Worm (Caenorhabditis elegans) whole organism, young adult: ENCODE data around the gene spe-43.

Experiments used
- F49E8.2 ChIP-seq: sonication (generic microtip); optimal IDR thresholded peaks from 3 replicates; lab custom pipeline; 2017; ENCODE audit warnings: missing genetic modification characterization, mild to moderate bottlenecking, missing compliant biosample characterization, antibody characterized with exemption, moderate library complexity; ENCODE audit not compliant: insufficient read depth
- ZK185.1 ChIP-seq: sonication (generic microtip); optimal IDR thresholded peaks from 2 replicates; lab custom pipeline; 2016; ENCODE audit warnings: mild to moderate bottlenecking, missing genetic modification characterization, missing compliant biosample characterization; ENCODE audit not compliant: poor library complexity, severe bottlenecking
- ama-1 ChIP-seq, 3 experiments: fragments of 150-350 bp in 1 of 3; sonication (generic microtip) in 2 of 3; optimal IDR thresholded peaks; 2 replicates each; lab custom pipeline; 2014 to 2018; ENCODE audit warnings: missing biosample characterization in 2 of 3, missing genetic modification characterization in 2 of 3, missing genetic modification reagents in 2 of 3
- attf-5 ChIP-seq: fragments of 200-800 bp; sonication (Bioruptor generic); optimal IDR thresholded peaks from 2 replicates; lab custom pipeline; 2018; ENCODE audit warnings: mild to moderate bottlenecking, missing genetic modification characterization, missing compliant biosample characterization
- dpl-1 ChIP-seq: fragments of 150-350 bp; optimal IDR thresholded peaks from 2 replicates; lab custom pipeline; 2014; ENCODE audit warnings: missing biosample characterization, missing genetic modification reagents, missing genetic modification characterization
- egl-44 ChIP-seq: fragments of 200-800 bp; sonication (Bioruptor generic); IDR thresholded peaks from 2 replicates; pipeline ENCODE4 v1.3.6; 2022; ENCODE audit warnings: missing genetic modification reagents, missing genetic modification characterization, missing compliant biosample characterization
- nhr-27 ChIP-seq: fragments of 200-800 bp; sonication (Bioruptor generic); optimal IDR thresholded peaks from 2 replicates; lab custom pipeline; 2018; ENCODE audit warnings: mild to moderate bottlenecking, missing genetic modification characterization, moderate library complexity, missing compliant biosample characterization
- nhr-80 ChIP-seq: sonication (generic microtip); optimal IDR thresholded peaks from 2 replicates; lab custom pipeline; 2016; ENCODE audit warnings: missing genetic modification characterization, missing compliant biosample characterization
- pha-4 ChIP-seq: fragments of 150-350 bp; sonication (generic microtip); optimal IDR thresholded peaks from 2 replicates; lab custom pipeline; 2014; ENCODE audit warnings: missing biosample characterization, missing genetic modification reagents, missing genetic modification characterization
- snpc-4 ChIP-seq, 5 experiments: fragments of 150-350 bp in 1 of 5; sonication (generic microtip) in 4 of 5; optimal IDR thresholded peaks; 2 replicates each; lab custom pipeline; 2014 to 2018; ENCODE audit warnings: missing genetic modification characterization in 5 of 5, missing biosample characterization in 3 of 5, antibody characterized with exemption in 2 of 5, mild to moderate bottlenecking in 2 of 5, missing compliant biosample characterization in 2 of 5, missing genotype in 2 of 5, moderate library complexity in 2 of 5, missing genetic modification reagents in 1 of 5

- TF ChIP-seq snpc-4 (GFP tag; optimal IDR thresholded peaks at IDR 0.05; lab: Kevin White, UChicago) (no peak), snpc-4 (tag; optimal IDR thresholded peaks at IDR 0.05; lab: Kevin White, UChicago) (no peak), nhr-27 (tag; lab: Kevin White, UChicago) (no peak), F49E8.2 (tag; lab: Kevin White, UChicago) (no peak), ama-1 (optimal IDR thresholded peaks at IDR 0.05; lab: Kevin White, UChicago) (no peak), ama-1 (GFP tag; optimal IDR thresholded peaks at IDR 0.05; lab: Kevin White, UChicago) (no peak), attf-5 (GFP tag; lab: Kevin White, UChicago) (no peak), ZK185.1 (no peak), nhr-80 (tag; lab: Kevin White, UChicago) (no peak), egl-44 (GFP tag; lab: Robert Waterston, UW) (no peak), pha-4 (no peak), dpl-1 (GFP tag; lab: Kevin White, UChicago) (no peak)
These were observed 20.8 kb downstream of the spe-43 start for ce11 chrIV:13121396-13121795.
